Worm (Caenorhabditis elegans) whole organism, young adult: ENCODE data around the gene fmo-4.

Source experiments
- B0035.1 ChIP-seq: sonication (generic microtip); optimal IDR thresholded peaks from 2 replicates; lab custom pipeline; 2016; ENCODE audit warnings: missing genetic modification characterization, mild to moderate bottlenecking, missing compliant biosample characterization, missing genotype, missing genetic modification reagents
- B0261.1 ChIP-seq: sonication (generic microtip); optimal IDR thresholded peaks from 2 replicates; lab custom pipeline; 2016; ENCODE audit warnings: mild to moderate bottlenecking, missing genetic modification characterization, moderate library complexity, missing compliant biosample characterization
- C06A6.2 ChIP-seq: fragments of 200-800 bp; sonication (Bioruptor generic); conservative IDR thresholded peaks from 2 replicates; pipeline ENCODE4 v1.3.6; 2022; ENCODE audit warnings: missing genetic modification characterization, missing compliant biosample characterization
- D2030.7 ChIP-seq: fragments of 200-800 bp; sonication (Bioruptor generic); IDR thresholded peaks from 2 replicates; pipeline ENCODE4 v1.3.6; 2022; ENCODE audit warnings: missing genetic modification reagents, missing genetic modification characterization, missing compliant biosample characterization
- F22D6.2 ChIP-seq: sonication (generic microtip); optimal IDR thresholded peaks from 2 replicates; lab custom pipeline; 2016; ENCODE audit warnings: mild to moderate bottlenecking, missing genetic modification characterization, missing compliant biosample characterization
- F23B12.7 ChIP-seq: sonication (generic microtip); optimal IDR thresholded peaks from 2 replicates; lab custom pipeline; 2017; ENCODE audit warnings: missing genetic modification characterization, mild to moderate bottlenecking, missing compliant biosample characterization, antibody characterized with exemption, moderate library complexity; ENCODE audit not compliant: insufficient read depth
- F39B2.1 ChIP-seq: fragments of 200-800 bp; sonication (Bioruptor generic); IDR thresholded peaks from 2 replicates; pipeline ENCODE4 v1.3.6; 2022; ENCODE audit warnings: missing genetic modification reagents, missing genetic modification characterization, missing compliant biosample characterization
- T07F8.4 ChIP-seq: sonication (generic microtip); optimal IDR thresholded peaks from 2 replicates; lab custom pipeline; 2016; ENCODE audit warnings: mild to moderate bottlenecking, missing genetic modification characterization, moderate library complexity, missing compliant biosample characterization
- Y56A3A.18 ChIP-seq: fragments of 200-800 bp; sonication (Bioruptor generic); IDR thresholded peaks from 2 replicates; pipeline ENCODE4 v1.3.6; 2022; ENCODE audit warnings: missing genetic modification reagents, missing genetic modification characterization, missing compliant biosample characterization
- Y79H2A.3 ChIP-seq: fragments of 200-800 bp; sonication (Bioruptor generic); conservative IDR thresholded peaks from 2 replicates; pipeline ENCODE4 v1.3.6; 2022; ENCODE audit warnings: missing genetic modification reagents, missing genetic modification characterization, missing compliant biosample characterization
- attf-5 ChIP-seq: fragments of 200-800 bp; sonication (Bioruptor generic); optimal IDR thresholded peaks from 2 replicates; lab custom pipeline; 2018; ENCODE audit warnings: mild to moderate bottlenecking, missing genetic modification characterization, missing compliant biosample characterization
- ccch-3 ChIP-seq: fragments of 200-800 bp; sonication (Bioruptor generic); optimal IDR thresholded peaks from 2 replicates; lab custom pipeline; 2018; ENCODE audit warnings: mild to moderate bottlenecking, missing genetic modification characterization, missing compliant biosample characterization
- ceh-40 ChIP-seq: fragments of 200-800 bp; sonication (Bioruptor generic); IDR thresholded peaks from 2 replicates; pipeline ENCODE4 v1.3.6; 2022; ENCODE audit warnings: missing genetic modification characterization, missing compliant biosample characterization
- ceh-79 ChIP-seq: sonication (generic microtip); optimal IDR thresholded peaks from 2 replicates; lab custom pipeline; 2017; ENCODE audit warnings: mild to moderate bottlenecking, missing genetic modification characterization, missing compliant biosample characterization
- chd-7 ChIP-seq: sonication (generic microtip); optimal IDR thresholded peaks from 2 replicates; lab custom pipeline; 2016; ENCODE audit warnings: mild to moderate bottlenecking, missing genetic modification characterization, moderate library complexity, missing compliant biosample characterization
- dpff-1 ChIP-seq: sonication (generic microtip); optimal IDR thresholded peaks from 2 replicates; lab custom pipeline; 2017; ENCODE audit warnings: mild to moderate bottlenecking, missing genetic modification characterization, missing compliant biosample characterization
- dpl-1 ChIP-seq: fragments of 150-350 bp; optimal IDR thresholded peaks from 2 replicates; lab custom pipeline; 2014; ENCODE audit warnings: missing biosample characterization, missing genetic modification reagents, missing genetic modification characterization
- egl-44 ChIP-seq: fragments of 200-800 bp; sonication (Bioruptor generic); IDR thresholded peaks from 2 replicates; pipeline ENCODE4 v1.3.6; 2022; ENCODE audit warnings: missing genetic modification reagents, missing genetic modification characterization, missing compliant biosample characterization
- egrh-3 ChIP-seq: fragments of 200-800 bp; sonication (Bioruptor generic); IDR thresholded peaks from 2 replicates; pipeline ENCODE4 v1.3.6; 2022; ENCODE audit warnings: missing genetic modification reagents, missing genetic modification characterization, missing compliant biosample characterization
- him-1 ChIP-seq: sonication (generic microtip); optimal IDR thresholded peaks from 2 replicates; lab custom pipeline; 2016; ENCODE audit warnings: missing genotype, missing genetic modification reagents, missing genetic modification characterization, missing compliant biosample characterization
- hrde-1 ChIP-seq: sonication (generic microtip); optimal IDR thresholded peaks from 2 replicates; lab custom pipeline; 2016; ENCODE audit warnings: missing genetic modification characterization, mild to moderate bottlenecking, missing compliant biosample characterization, moderate library complexity, missing genotype, missing genetic modification reagents, borderline replicate concordance
- hsf-1 ChIP-seq: fragments of 200-800 bp; sonication (Bioruptor generic); IDR thresholded peaks from 2 replicates; pipeline ENCODE4 v1.3.6; 2022; ENCODE audit warnings: missing genetic modification reagents, missing genetic modification characterization, missing compliant biosample characterization
- let-526 ChIP-seq: fragments of 200-800 bp; sonication (Bioruptor generic); IDR thresholded peaks from 2 replicates; pipeline ENCODE4 v1.3.6; 2022; ENCODE audit warnings: missing genetic modification reagents, missing genetic modification characterization, missing compliant biosample characterization
- lin-40 ChIP-seq: sonication (generic microtip); optimal IDR thresholded peaks from 2 replicates; lab custom pipeline; 2016; ENCODE audit warnings: missing genetic modification characterization, mild to moderate bottlenecking, missing compliant biosample characterization, missing genotype, missing genetic modification reagents
- lin-54 ChIP-seq: fragments of 200-800 bp; sonication (Bioruptor generic); optimal IDR thresholded peaks from 2 replicates; lab custom pipeline; 2018; ENCODE audit warnings: mild to moderate bottlenecking, missing genetic modification characterization, missing compliant biosample characterization
- lsy-27 ChIP-seq: sonication (generic microtip); optimal IDR thresholded peaks from 2 replicates; lab custom pipeline; 2017; ENCODE audit warnings: missing genetic modification characterization, mild to moderate bottlenecking, missing compliant biosample characterization, antibody characterized with exemption, missing genotype, borderline replicate concordance; ENCODE audit not compliant: insufficient read depth
- madf-10 ChIP-seq: sonication (generic microtip); optimal IDR thresholded peaks from 2 replicates; lab custom pipeline; 2016; ENCODE audit warnings: mild to moderate bottlenecking, missing genetic modification characterization, missing compliant biosample characterization
- madf-3 ChIP-seq: fragments of 200-800 bp; sonication (Bioruptor generic); IDR thresholded peaks from 2 replicates; pipeline ENCODE4 v1.3.6; 2022; ENCODE audit warnings: missing genetic modification reagents, missing genetic modification characterization, missing compliant biosample characterization
- madf-6 ChIP-seq: fragments of 200-800 bp; sonication (Bioruptor generic); IDR thresholded peaks from 2 replicates; pipeline ENCODE4 v1.3.6; 2022; ENCODE audit warnings: missing genetic modification reagents, missing genetic modification characterization, missing compliant biosample characterization
- madf-8 ChIP-seq: fragments of 200-800 bp; sonication (Bioruptor generic); conservative IDR thresholded peaks from 2 replicates; pipeline ENCODE4 v1.3.6; 2022; ENCODE audit warnings: missing genetic modification reagents, missing genetic modification characterization, missing compliant biosample characterization
- mxl-1 ChIP-seq: sonication (generic microtip); optimal IDR thresholded peaks from 2 replicates; lab custom pipeline; 2016; ENCODE audit warnings: missing genetic modification characterization, missing compliant biosample characterization
- nhr-179 ChIP-seq: sonication (generic microtip); optimal IDR thresholded peaks from 2 replicates; lab custom pipeline; 2016; ENCODE audit warnings: mild to moderate bottlenecking, missing genetic modification characterization, missing compliant biosample characterization
- nhr-90 ChIP-seq: sonication (generic microtip); optimal IDR thresholded peaks from 2 replicates; lab custom pipeline; 2016; ENCODE audit warnings: missing genotype, mild to moderate bottlenecking, missing genetic modification characterization, missing compliant biosample characterization
- rcor-1 ChIP-seq: fragments of 200-800 bp; sonication (Bioruptor generic); IDR thresholded peaks from 2 replicates; pipeline ENCODE4 v1.3.6; 2022; ENCODE audit warnings: missing genetic modification reagents, missing genetic modification characterization, missing compliant biosample characterization
- sea-2 ChIP-seq: fragments of 200-800 bp; sonication (Bioruptor generic); IDR thresholded peaks from 2 replicates; pipeline ENCODE4 v1.3.6; 2022; ENCODE audit warnings: missing genetic modification characterization, missing compliant biosample characterization
- snpc-1.1 ChIP-seq: sonication (generic microtip); optimal IDR thresholded peaks from 2 replicates; lab custom pipeline; 2017; ENCODE audit warnings: missing genetic modification characterization, mild to moderate bottlenecking, missing compliant biosample characterization, antibody characterized with exemption, moderate library complexity, missing genotype, missing genetic modification reagents; ENCODE audit not compliant: insufficient read depth
- snpc-3.4 ChIP-seq: sonication (generic microtip); optimal IDR thresholded peaks from 2 replicates; lab custom pipeline; 2017; ENCODE audit warnings: missing genetic modification characterization, mild to moderate bottlenecking, missing compliant biosample characterization, antibody characterized with exemption, moderate library complexity, missing genotype, missing genetic modification reagents
- somi-1 ChIP-seq: fragments of 200-800 bp; sonication (Bioruptor generic); optimal IDR thresholded peaks from 2 replicates; lab custom pipeline; 2018; ENCODE audit warnings: mild to moderate bottlenecking, missing genetic modification characterization, missing compliant biosample characterization
- tlf-1 ChIP-seq: fragments of 200-800 bp; sonication (Bioruptor generic); optimal IDR thresholded peaks from 2 replicates; lab custom pipeline; 2018; ENCODE audit warnings: mild to moderate bottlenecking, missing genetic modification characterization, missing compliant biosample characterization
- zim-3 ChIP-seq: sonication (generic microtip); optimal IDR thresholded peaks from 2 replicates; lab custom pipeline; 2017; ENCODE audit warnings: mild to moderate bottlenecking, missing genetic modification characterization, moderate library complexity, missing compliant biosample characterization
- ztf-18 ChIP-seq: sonication (generic microtip); optimal IDR thresholded peaks from 2 replicates; lab custom pipeline; 2016; ENCODE audit warnings: missing genotype, mild to moderate bottlenecking, missing genetic modification characterization, missing compliant biosample characterization
- ztf-22 ChIP-seq: fragments of 200-800 bp; sonication (Bioruptor generic); optimal IDR thresholded peaks from 2 replicates; lab custom pipeline; 2018; ENCODE audit warnings: mild to moderate bottlenecking, missing genetic modification characterization, moderate library complexity, missing compliant biosample characterization
- ztf-28 ChIP-seq: fragments of 200-800 bp; sonication (Bioruptor generic); IDR thresholded peaks from 2 replicates; pipeline ENCODE4 v1.3.6; 2022; ENCODE audit warnings: missing genetic modification reagents, missing genetic modification characterization, missing compliant biosample characterization
- ztf-3 ChIP-seq: fragments of 200-800 bp; sonication (Bioruptor generic); optimal IDR thresholded peaks from 2 replicates; lab custom pipeline; 2018; ENCODE audit warnings: mild to moderate bottlenecking, missing genetic modification characterization, missing compliant biosample characterization
- ztf-6 ChIP-seq: fragments of 200-800 bp; sonication (Bioruptor generic); IDR thresholded peaks from 2 replicates; pipeline ENCODE4 v1.3.6; 2022; ENCODE audit warnings: missing genetic modification reagents, missing genetic modification characterization, missing compliant biosample characterization

fmo-4 gene

DNA sequence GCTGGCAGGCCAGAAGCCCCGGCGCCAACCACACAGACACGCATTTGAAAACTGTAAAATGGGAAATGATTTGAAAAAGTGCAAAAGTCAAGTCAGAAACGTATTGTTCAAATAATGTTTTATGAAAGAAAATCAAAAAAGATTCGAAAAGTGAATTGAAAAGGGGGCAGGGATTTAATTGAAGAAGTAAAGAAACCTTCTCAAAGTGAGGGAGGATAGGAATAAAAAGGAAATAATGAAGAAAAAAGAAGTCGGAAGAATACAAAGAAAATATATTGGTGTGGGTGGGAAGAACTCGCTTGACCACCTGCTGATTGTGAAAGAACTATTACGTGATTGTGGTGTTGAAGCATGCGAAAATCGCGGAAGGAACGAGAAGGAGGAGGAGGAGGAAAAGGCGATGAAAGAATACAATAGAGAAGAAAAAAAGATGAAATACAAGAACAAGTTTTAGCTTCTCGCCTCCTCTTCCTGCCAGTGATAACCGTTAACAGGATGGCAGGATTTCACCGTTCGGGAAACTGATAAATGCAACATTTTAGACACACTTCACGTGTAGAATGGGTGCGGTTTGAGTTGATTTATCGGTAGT, at the start of gene fmo-4:
Gene fmo-4, minus strand, starts transcription at position 51 of the 592 bp plus-strand sequence.
- no peak for TF ChIP-seq snpc-3.4 (tag; lab: Kevin White, UChicago)
- no peak for TF ChIP-seq somi-1
- TF ChIP-seq F39B2.1 (GFP tag; lab: Robert Waterston, UW), result no peak
- TF ChIP-seq chd-7 (tag; lab: Kevin White, UChicago), result no peak
- no peak for TF ChIP-seq C06A6.2 (GFP tag; lab: Robert Waterston, UW)
- no peak for TF ChIP-seq hsf-1 (GFP tag; lab: Robert Waterston, UW)
- TF ChIP-seq ztf-28 (GFP tag; lab: Robert Waterston, UW), result no peak
- TF ChIP-seq ztf-3 (GFP tag; lab: Kevin White, UChicago), result no peak
- TF ChIP-seq rcor-1, result no peak
- no peak for TF ChIP-seq lsy-27
- TF ChIP-seq lin-40 (tag; lab: Kevin White, UChicago), result no peak
- TF ChIP-seq, all 124 proteins: peak for 0

DNA sequence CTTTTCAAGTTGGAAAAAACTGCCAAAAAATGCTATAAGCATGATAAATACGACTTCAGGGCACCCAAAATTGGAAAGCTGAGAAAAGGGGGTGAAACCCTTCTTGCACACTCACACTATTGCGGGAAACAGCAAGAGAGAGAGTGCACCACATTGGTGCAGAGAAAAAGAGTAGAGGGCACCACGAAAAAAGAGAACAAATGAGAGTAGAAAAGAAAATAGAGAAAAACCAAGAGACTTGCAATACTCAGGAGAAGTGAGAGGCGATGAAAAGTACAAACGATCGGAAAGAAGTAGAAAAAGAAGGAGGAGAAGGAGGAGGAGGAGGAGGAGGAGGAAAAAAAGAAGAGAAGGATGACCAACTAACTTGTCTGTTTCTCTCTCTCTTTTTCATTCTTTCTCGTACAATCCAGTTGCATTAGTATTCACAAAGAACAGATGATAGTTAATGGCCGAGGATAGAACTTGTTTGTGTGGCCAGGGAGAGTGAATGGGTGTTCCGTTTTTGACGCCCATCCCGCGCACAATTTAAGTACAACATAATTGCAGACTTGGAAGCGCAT, 48.8 kb upstream of the fmo-4 start:
- TF ChIP-seq F22D6.2 (tag; lab: Kevin White, UChicago), result no peak
- TF ChIP-seq chd-7 (tag; lab: Kevin White, UChicago), result peak; percentile 63
- TF ChIP-seq hsf-1 (GFP tag; lab: Robert Waterston, UW), result no peak
- TF ChIP-seq zim-3, result no peak
- peak; percentile 3 for TF ChIP-seq tlf-1 (GFP tag; lab: Kevin White, UChicago)
- 0 out of 2 replicates have a peak, but pooled peaks have one; percentile 27 for TF ChIP-seq Y79H2A.3 (GFP tag; lab: Robert Waterston, UW)
- TF ChIP-seq somi-1, result peak; percentile 38
- no peak for TF ChIP-seq ztf-22 (GFP tag; lab: Kevin White, UChicago)
- 0 out of 2 replicates have a peak, but pooled peaks have one; percentile 9 for TF ChIP-seq let-526 (GFP tag; lab: Robert Waterston, UW)
- no peak for TF ChIP-seq dpl-1
- no peak for TF ChIP-seq ztf-18 (tag; lab: Kevin White, UChicago)
- TF ChIP-seq nhr-179 (tag; lab: Kevin White, UChicago), result no peak
- no peak for TF ChIP-seq sea-2 (GFP tag; lab: Robert Waterston, UW)
- no peak for TF ChIP-seq F23B12.7 (tag; lab: Kevin White, UChicago)
- no peak for TF ChIP-seq C06A6.2 (GFP tag; lab: Robert Waterston, UW)
- no peak for TF ChIP-seq T07F8.4 (tag; lab: Kevin White, UChicago)
- peak; percentile 32 for TF ChIP-seq lin-54 (GFP tag; lab: Kevin White, UChicago)
- TF ChIP-seq Y56A3A.18, result no peak; the same call in none of the 2 replicates
- TF ChIP-seq madf-8 (GFP tag; lab: Robert Waterston, UW), result no peak
- no peak for TF ChIP-seq egl-44 (GFP tag; lab: Robert Waterston, UW)
- no peak for TF ChIP-seq B0261.1
- no peak for TF ChIP-seq hrde-1 (tag; lab: Kevin White, UChicago)
- TF ChIP-seq dpff-1 (tag; lab: Kevin White, UChicago), result no peak
- peak; percentile 79 for TF ChIP-seq egrh-3 (GFP tag; lab: Robert Waterston, UW)
- no peak for TF ChIP-seq madf-6 (GFP tag; lab: Robert Waterston, UW)
- TF ChIP-seq rcor-1, result 0 out of 2 replicates have a peak, but pooled peaks have one; percentile 13
- TF ChIP-seq ztf-6 (GFP tag; lab: Robert Waterston, UW), result no peak
- TF ChIP-seq him-1 (tag; lab: Kevin White, UChicago), result no peak
- TF ChIP-seq attf-5, result peak; percentile 6
- no peak for TF ChIP-seq madf-10 (tag; lab: Kevin White, UChicago)
- TF ChIP-seq B0035.1 (tag; lab: Kevin White, UChicago), result no peak
- no peak for TF ChIP-seq madf-3 (GFP tag; lab: Robert Waterston, UW)
- no peak for TF ChIP-seq ceh-79 (tag; lab: Kevin White, UChicago)
- TF ChIP-seq ccch-3, result no peak
- 0 out of 2 replicates have a peak, but pooled peaks have one; percentile 53 for TF ChIP-seq ceh-40
- no peak for TF ChIP-seq nhr-90 (tag; lab: Kevin White, UChicago)
- no peak for TF ChIP-seq snpc-1.1 (tag; lab: Kevin White, UChicago)
- TF ChIP-seq D2030.7 (GFP tag; lab: Robert Waterston, UW), result no peak
- no peak for TF ChIP-seq mxl-1 (tag; lab: Kevin White, UChicago)
